Worm (Caenorhabditis elegans) whole organism, L1 larva: ENCODE results near the gene ucr-2.2.
A peak's percentile ranks its signal among the peaks of the same experiment; 100 is the strongest.

Experiments
- C16A3.4 ChIP-seq: fragments of 150-350 bp; optimal IDR thresholded peaks from 2 replicates; lab custom pipeline; 2014; ENCODE audit warnings: missing biosample characterization, missing genetic modification characterization
- F16B12.6 ChIP-seq: fragments of 150-350 bp; optimal IDR thresholded peaks from 2 replicates; lab custom pipeline; 2014; ENCODE audit warnings: missing biosample characterization, missing genetic modification characterization
- aha-1 ChIP-seq: fragments of 150-350 bp; optimal IDR thresholded peaks from 2 replicates; lab custom pipeline; 2014; ENCODE audit warnings: missing biosample characterization, missing genetic modification characterization
- aly-2 ChIP-seq: fragments of 150-350 bp; optimal IDR thresholded peaks from 2 replicates; lab custom pipeline; 2014; ENCODE audit warnings: missing biosample characterization, missing genetic modification characterization
- ama-1 ChIP-seq: fragments of 150-350 bp; optimal IDR thresholded peaks from 2 replicates; lab custom pipeline; 2014
- blmp-1 ChIP-seq: fragments of 150-350 bp; optimal IDR thresholded peaks from 2 replicates; lab custom pipeline; 2014; ENCODE audit warnings: missing biosample characterization, missing genetic modification characterization
- ceh-82 ChIP-seq, 3 experiments: fragments of 150-350 bp in 1 of 3; sonication (generic microtip) in 2 of 3; optimal IDR thresholded peaks; 2 replicates each; lab custom pipeline; 2014 to 2017; ENCODE audit warnings: missing biosample characterization in 3 of 3, missing genetic modification characterization in 3 of 3
- ceh-88 ChIP-seq: fragments of 200-800 bp; sonication (Bioruptor generic); IDR thresholded peaks from 2 replicates; pipeline ENCODE4 v1.3.6; 2022; ENCODE audit warnings: missing genetic modification characterization, missing compliant biosample characterization
- dsc-1 ChIP-seq: sonication (generic microtip); optimal IDR thresholded peaks from 2 replicates; lab custom pipeline; 2016; ENCODE audit warnings: mild to moderate bottlenecking, missing genetic modification characterization, missing compliant biosample characterization
- efl-1 ChIP-seq, 4 experiments: fragments of 150-350 bp; optimal IDR thresholded peaks in 3 of 4; peaks in 1 of 4; 1 replicate in 1 of 4; 2 replicates in 3 of 4; lab custom pipeline; 2014; ENCODE audit warnings: missing biosample characterization in 2 of 4, missing genetic modification characterization in 2 of 4, missing genetic modification reagents in 2 of 4
- egl-13 ChIP-seq: sonication (generic microtip); optimal IDR thresholded peaks from 2 replicates; lab custom pipeline; 2016; ENCODE audit warnings: missing genotype, missing genetic modification reagents, missing genetic modification characterization, missing compliant biosample characterization
- elt-2 ChIP-seq: sonication (generic microtip); optimal IDR thresholded peaks from 2 replicates; lab custom pipeline; 2016; ENCODE audit warnings: missing genetic modification characterization, mild to moderate bottlenecking, inconsistent platforms, missing compliant biosample characterization, missing genetic modification reagents
- elt-3 ChIP-seq, 6 experiments: fragments of 150-350 bp in 1 of 6; sonication (generic microtip); optimal IDR thresholded peaks; 2 replicates each; lab custom pipeline; 2017 to 2018; ENCODE audit warnings: missing biosample characterization in 6 of 6, missing genetic modification characterization in 6 of 6, inconsistent platforms in 1 of 6
- fkh-10 ChIP-seq: sonication (generic microtip); optimal IDR thresholded peaks from 2 replicates; lab custom pipeline; 2017; ENCODE audit warnings: missing biosample characterization, missing genetic modification reagents, missing genetic modification characterization
- fkh-8 ChIP-seq: sonication (generic microtip); optimal IDR thresholded peaks from 2 replicates; lab custom pipeline; 2016; ENCODE audit warnings: mild to moderate bottlenecking, missing genetic modification characterization, missing compliant biosample characterization
- grh-1 ChIP-seq: fragments of 200-800 bp; sonication (Bioruptor generic); IDR thresholded peaks from 2 replicates; pipeline ENCODE4 v1.3.6; 2022; ENCODE audit warnings: missing genetic modification reagents, missing genetic modification characterization, missing compliant biosample characterization
- hlh-4 ChIP-seq: sonication (generic microtip); optimal IDR thresholded peaks from 2 replicates; lab custom pipeline; 2016; ENCODE audit warnings: mild to moderate bottlenecking, missing genetic modification characterization, missing compliant biosample characterization
- hpl-2 ChIP-seq: fragments of 150-350 bp; optimal IDR thresholded peaks from 2 replicates; lab custom pipeline; 2014; ENCODE audit warnings: missing biosample characterization, missing genetic modification reagents, missing genetic modification characterization
- isw-1 ChIP-seq: fragments of 200-800 bp; sonication (Bioruptor generic); IDR thresholded peaks from 2 replicates; pipeline ENCODE4 v1.3.6; 2022; ENCODE audit warnings: missing genetic modification characterization, missing compliant biosample characterization
- jun-1 ChIP-seq: fragments of 150-350 bp; optimal IDR thresholded peaks from 2 replicates; lab custom pipeline; 2014; ENCODE audit warnings: missing biosample characterization, missing genetic modification reagents, missing genetic modification characterization
- lin-14 ChIP-seq: fragments of 200-800 bp; sonication (Bioruptor generic); optimal IDR thresholded peaks from 2 replicates; lab custom pipeline; 2018; ENCODE audit warnings: mild to moderate bottlenecking, missing genetic modification characterization, moderate library complexity, missing compliant biosample characterization
- lin-15B ChIP-seq: fragments of 150-350 bp; sonication (generic microtip); optimal IDR thresholded peaks from 3 replicates; lab custom pipeline; 2014; ENCODE audit warnings: missing biosample characterization, missing genetic modification characterization
- lin-35 ChIP-seq, 2 experiments: fragments of 150-350 bp; optimal IDR thresholded peaks; 2 replicates each; lab custom pipeline; 2014; ENCODE audit warnings: missing biosample characterization in 2 of 2, missing genetic modification characterization in 2 of 2, missing genetic modification reagents in 2 of 2
- lin-39 ChIP-seq: fragments of 150-350 bp; optimal IDR thresholded peaks from 2 replicates; lab custom pipeline; 2014; ENCODE audit warnings: missing biosample characterization, missing genetic modification reagents, missing genetic modification characterization
- lsy-2 ChIP-seq, 2 experiments: fragments of 150-350 bp; optimal IDR thresholded peaks; 2 replicates each; lab custom pipeline; 2014; ENCODE audit warnings: missing biosample characterization in 2 of 2, missing genetic modification characterization in 2 of 2
- mab-9 ChIP-seq: fragments of 200-800 bp; sonication (Bioruptor generic); IDR thresholded peaks from 2 replicates; pipeline ENCODE4 v1.3.6; 2022; ENCODE audit warnings: missing genetic modification reagents, missing genetic modification characterization, missing compliant biosample characterization
- mdl-1 ChIP-seq, 2 experiments: fragments of 150-350 bp; optimal IDR thresholded peaks; 2 replicates each; lab custom pipeline; 2014 to 2017; ENCODE audit warnings: missing biosample characterization in 2 of 2, missing genetic modification characterization in 2 of 2, inconsistent platforms in 1 of 2
- mep-1 ChIP-seq: fragments of 150-350 bp; optimal IDR thresholded peaks from 2 replicates; lab custom pipeline; 2014; ENCODE audit warnings: missing biosample characterization, missing genetic modification characterization
- nhr-19 ChIP-seq: fragments of 200-800 bp; sonication (Bioruptor generic); conservative IDR thresholded peaks from 2 replicates; pipeline ENCODE4 v1.3.6; 2022; ENCODE audit warnings: missing genetic modification characterization, missing compliant biosample characterization
- nhr-20 ChIP-seq: sonication (generic microtip); optimal IDR thresholded peaks from 2 replicates; lab custom pipeline; 2016; ENCODE audit warnings: mild to moderate bottlenecking, missing genetic modification characterization, missing compliant biosample characterization
- nhr-237 ChIP-seq: fragments of 150-350 bp; optimal IDR thresholded peaks from 2 replicates; lab custom pipeline; 2014; ENCODE audit warnings: missing biosample characterization, missing genetic modification characterization
- nhr-47 ChIP-seq: sonication (generic microtip); optimal IDR thresholded peaks from 2 replicates; lab custom pipeline; 2016; ENCODE audit warnings: mild to moderate bottlenecking, missing genetic modification characterization, moderate library complexity, missing compliant biosample characterization
- nhr-71 ChIP-seq: sonication (generic microtip); optimal IDR thresholded peaks from 2 replicates; lab custom pipeline; 2016; ENCODE audit warnings: mild to moderate bottlenecking, missing genetic modification characterization, moderate library complexity, missing compliant biosample characterization
- nhr-77 ChIP-seq: fragments of 150-350 bp; optimal IDR thresholded peaks from 2 replicates; lab custom pipeline; 2014; ENCODE audit warnings: missing biosample characterization, missing genetic modification characterization
- nhr-90 ChIP-seq: sonication (generic microtip); optimal IDR thresholded peaks from 2 replicates; lab custom pipeline; 2016; ENCODE audit warnings: mild to moderate bottlenecking, missing genetic modification characterization, missing compliant biosample characterization; ENCODE audit not compliant: poor library complexity
- pqm-1 ChIP-seq: sonication (generic microtip); optimal IDR thresholded peaks from 3 replicates; lab custom pipeline; 2017; ENCODE audit warnings: missing biosample characterization, missing genetic modification characterization
- rnt-1 ChIP-seq: sonication (generic microtip); optimal IDR thresholded peaks from 2 replicates; lab custom pipeline; 2016; ENCODE audit warnings: mild to moderate bottlenecking, missing genetic modification characterization, moderate library complexity, missing compliant biosample characterization
- skn-1 ChIP-seq: fragments of 150-350 bp; optimal IDR thresholded peaks from 2 replicates; lab custom pipeline; 2014; ENCODE audit warnings: missing biosample characterization, missing genetic modification characterization
- snpc-4 ChIP-seq: fragments of 150-350 bp; optimal IDR thresholded peaks from 2 replicates; lab custom pipeline; 2014; ENCODE audit warnings: missing biosample characterization, missing genetic modification characterization
- snu-23 ChIP-seq: sonication (generic microtip); optimal IDR thresholded peaks from 2 replicates; lab custom pipeline; 2016; ENCODE audit warnings: missing genetic modification characterization, missing compliant biosample characterization
- swsn-7 ChIP-seq: sonication (generic microtip); optimal IDR thresholded peaks from 2 replicates; lab custom pipeline; 2016; ENCODE audit warnings: missing genetic modification characterization, missing compliant biosample characterization
- unc-30 ChIP-seq: sonication (generic microtip); optimal IDR thresholded peaks from 2 replicates; lab custom pipeline; 2017; ENCODE audit warnings: missing biosample characterization, missing genetic modification characterization
- unc-62 ChIP-seq: fragments of 150-350 bp; optimal IDR thresholded peaks from 2 replicates; lab custom pipeline; 2014; ENCODE audit warnings: missing biosample characterization, missing genetic modification reagents, missing genetic modification characterization
- unc-98 ChIP-seq: fragments of 200-800 bp; sonication (Bioruptor generic); IDR thresholded peaks from 2 replicates; pipeline ENCODE4 v1.3.6; 2022; ENCODE audit warnings: missing genetic modification characterization, missing compliant biosample characterization
- vab-15 ChIP-seq: sonication (generic microtip); optimal IDR thresholded peaks from 2 replicates; lab custom pipeline; 2017; ENCODE audit warnings: missing genotype, mild to moderate bottlenecking, missing genetic modification characterization, missing compliant biosample characterization
- xbp-1 ChIP-seq: sonication (generic microtip); optimal IDR thresholded peaks from 2 replicates; lab custom pipeline; 2016; ENCODE audit warnings: missing genetic modification characterization, missing compliant biosample characterization
- zag-1 ChIP-seq: fragments of 150-350 bp; optimal IDR thresholded peaks from 2 replicates; lab custom pipeline; 2014; ENCODE audit warnings: missing biosample characterization, missing genetic modification characterization
- ztf-4 ChIP-seq: fragments of 150-350 bp; optimal IDR thresholded peaks from 2 replicates; lab custom pipeline; 2014; ENCODE audit warnings: missing biosample characterization, missing genetic modification characterization

ucr-2.2 gene

DNA sequence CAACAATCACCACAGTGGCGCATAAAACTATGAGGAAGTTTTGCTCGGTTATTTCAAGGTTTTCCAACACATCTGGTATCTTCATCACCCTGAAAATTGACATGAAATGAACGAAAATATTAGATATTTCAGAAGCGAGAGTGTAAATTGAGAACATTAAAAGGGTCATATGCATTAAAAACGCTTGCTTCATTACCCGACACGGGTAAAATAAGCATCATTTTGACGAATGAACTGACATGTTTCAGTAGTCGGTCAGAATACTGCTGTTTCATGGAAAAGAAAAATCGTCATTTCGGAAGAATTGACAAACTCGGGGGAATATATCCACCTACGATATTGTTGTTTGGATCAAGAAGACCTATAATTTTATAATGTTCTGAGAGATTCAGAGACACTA is 25.3 kb downstream of the ucr-2.2 start, which contains the start of gene snt-7:
TSS of gene snt-7 (minus strand) at position 101 of the 400 bp plus-strand sequence.
- TF ChIP-seq fkh-8 (tag; lab: Kevin White, UChicago) (no peak), snpc-4 (tag; lab: Kevin White, UChicago) (no peak), xbp-1 (tag; lab: Kevin White, UChicago) (no peak), aly-2 (tag; lab: Kevin White, UChicago) (no peak), nhr-77 (no peak)
- TF ChIP-seq, all 84 proteins: peak for 0

DNA sequence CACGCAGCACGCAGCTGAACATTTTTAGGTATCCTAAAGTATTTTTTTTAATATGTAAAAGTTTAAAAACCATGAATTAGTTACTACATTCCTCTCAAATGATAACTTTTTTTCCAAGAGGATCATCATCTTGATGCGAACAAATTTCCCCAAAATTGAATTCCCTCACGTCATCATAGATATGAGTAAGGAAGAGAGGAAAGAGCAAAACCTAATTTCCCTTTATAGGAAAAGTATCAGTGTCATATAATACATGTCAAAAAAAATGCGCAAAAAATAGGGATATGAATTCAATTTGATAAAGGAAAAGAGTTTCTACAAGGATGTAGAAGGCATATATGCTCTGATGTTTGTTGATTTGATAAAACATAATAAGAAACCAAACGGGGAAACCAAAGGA is 26.4 kb downstream of the ucr-2.2 start:
- no peak for TF ChIP-seq ceh-88 (GFP tag; lab: Robert Waterston, UW)
- TF ChIP-seq mab-9 (GFP tag; lab: Robert Waterston, UW): no peak
- no peak for TF ChIP-seq lin-15B
- peak; percentile 56 for TF ChIP-seq fkh-10 (GFP tag; lab: Kevin White, UChicago)
- peak; percentile 33 for TF ChIP-seq lin-14 (GFP tag; lab: Kevin White, UChicago)
- no peak for TF ChIP-seq egl-13 (tag; lab: Kevin White, UChicago)
- TF ChIP-seq F16B12.6 (tag; lab: Kevin White, UChicago): no peak

DNA sequence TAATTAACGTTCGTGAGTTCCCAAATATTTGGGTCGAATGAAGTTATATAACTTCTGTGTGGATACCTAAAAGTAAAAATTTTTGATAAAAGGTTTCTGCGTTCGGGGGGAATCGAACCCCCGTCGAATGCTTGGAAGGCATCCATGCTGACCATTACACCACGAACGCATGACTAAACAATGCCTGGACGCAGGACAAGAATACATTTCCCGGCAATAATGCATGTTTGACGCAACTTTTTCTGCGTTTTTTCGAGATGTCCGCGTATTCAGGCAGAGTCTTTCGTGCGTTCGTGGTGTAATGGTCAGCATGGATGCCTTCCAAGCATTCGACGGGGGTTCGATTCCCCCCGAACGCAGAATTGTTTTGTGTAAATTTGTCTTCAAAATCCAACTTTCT is 27.0 kb downstream of the ucr-2.2 start:
- TF ChIP-seq elt-2 (tag; lab: Kevin White, UChicago) (peak; percentile 52), nhr-20 (tag; lab: Kevin White, UChicago) (peak; percentile 56), pqm-1 (no peak), elt-3 (tag; optimal IDR thresholded peaks at IDR 0.05; lab: Kevin White, UChicago) (peak in 2 of 6 experiments; percentile 22 to 55), isw-1 (GFP tag; lab: Robert Waterston, UW) (no peak), blmp-1 (tag; lab: Kevin White, UChicago) (peak; percentile 14), mdl-1 (tag; optimal IDR thresholded peaks at IDR 0.05; lab: Kevin White, UChicago) (peak in 1 of 2 experiments; percentile 52), snu-23 (peak; percentile 63), mep-1 (tag; lab: Kevin White, UChicago) (peak; percentile 24), egl-13 (tag; lab: Kevin White, UChicago) (no peak), unc-98 (no peak), ceh-82 (tag; optimal IDR thresholded peaks at IDR 0.05; lab: Kevin White, UChicago) (no peak), nhr-237 (tag; lab: Kevin White, UChicago) (no peak), unc-30 (tag; lab: Kevin White, UChicago) (no peak), zag-1 (tag; lab: Kevin White, UChicago) (no peak), nhr-19 (GFP tag; lab: Robert Waterston, UW) (peak; percentile 60), efl-1 (optimal IDR thresholded peaks at IDR 0.05; lab: Kevin White, UChicago) (peak in 1 of 2 experiments; percentile 9), efl-1 (GFP tag; optimal IDR thresholded peaks at IDR 0.05 in 1 of 2; lab: Kevin White, UChicago) (peak in 1 of 2 experiments; percentile 14), fkh-10 (GFP tag; lab: Kevin White, UChicago) (no peak), rnt-1 (tag; lab: Kevin White, UChicago) (peak; percentile 46), lin-15B (peak; percentile 6), dsc-1 (tag; lab: Kevin White, UChicago) (peak; percentile 23), grh-1 (GFP tag; lab: Robert Waterston, UW) (0 out of 2 replicates have a peak, but pooled peaks have one; percentile 26), aha-1 (tag; lab: Kevin White, UChicago) (no peak), unc-62 (GFP tag; lab: Kevin White, UChicago) (no peak), lsy-2 (tag; optimal IDR thresholded peaks at IDR 0.05; lab: Kevin White, UChicago) (peak in 1 of 2 experiments; percentile 41), fkh-8 (tag; lab: Kevin White, UChicago) (no peak), lin-35 (GFP tag; optimal IDR thresholded peaks at IDR 0.05; lab: Kevin White, UChicago) (peak in 1 of 2 experiments; percentile 72), hpl-2 (GFP tag; lab: Kevin White, UChicago) (no peak), swsn-7 (peak; percentile 5), vab-15 (no peak), jun-1 (tag; lab: Kevin White, UChicago) (peak; percentile 20), hlh-4 (tag; lab: Kevin White, UChicago) (no peak), ama-1 (no peak), lin-39 (tag; lab: Kevin White, UChicago) (no peak), nhr-71 (tag; lab: Kevin White, UChicago) (peak; percentile 44), ztf-4 (tag; lab: Kevin White, UChicago) (no peak), xbp-1 (tag; lab: Kevin White, UChicago) (no peak), nhr-47 (tag; lab: Kevin White, UChicago) (peak; percentile 58), C16A3.4 (tag; lab: Kevin White, UChicago) (peak; percentile 31), lin-14 (GFP tag; lab: Kevin White, UChicago) (peak; percentile 13), nhr-90 (tag; lab: Kevin White, UChicago) (peak; percentile 70), skn-1 (tag; lab: Kevin White, UChicago) (no peak)
- TF ChIP-seq, all 84 proteins: peak for 22
